Worm (Caenorhabditis elegans) whole organism, L1 larva: ENCODE results near the gene bath-19.

ENCODE experiments used
- grh-1 ChIP-seq: fragments of 200-800 bp; sonication (Bioruptor generic); IDR thresholded peaks from 2 replicates; pipeline ENCODE4 v1.3.6; 2022; ENCODE audit warnings: missing genetic modification reagents, missing genetic modification characterization, missing compliant biosample characterization
- lin-15B ChIP-seq: fragments of 150-350 bp; sonication (generic microtip); optimal IDR thresholded peaks from 3 replicates; lab custom pipeline; 2014; ENCODE audit warnings: missing biosample characterization, missing genetic modification characterization
- lin-35 ChIP-seq, 2 experiments: fragments of 150-350 bp; optimal IDR thresholded peaks; 2 replicates each; lab custom pipeline; 2014; ENCODE audit warnings: missing biosample characterization in 2 of 2, missing genetic modification characterization in 2 of 2, missing genetic modification reagents in 2 of 2
- lir-3 ChIP-seq: sonication (generic microtip); optimal IDR thresholded peaks from 2 replicates; lab custom pipeline; 2016; ENCODE audit warnings: mild to moderate bottlenecking, missing genetic modification characterization, moderate library complexity, missing compliant biosample characterization; ENCODE audit not compliant: poor library complexity
- mab-9 ChIP-seq: fragments of 200-800 bp; sonication (Bioruptor generic); IDR thresholded peaks from 2 replicates; pipeline ENCODE4 v1.3.6; 2022; ENCODE audit warnings: missing genetic modification reagents, missing genetic modification characterization, missing compliant biosample characterization
- nhr-237 ChIP-seq: fragments of 150-350 bp; optimal IDR thresholded peaks from 2 replicates; lab custom pipeline; 2014; ENCODE audit warnings: missing biosample characterization, missing genetic modification characterization
- nhr-77 ChIP-seq: fragments of 150-350 bp; optimal IDR thresholded peaks from 2 replicates; lab custom pipeline; 2014; ENCODE audit warnings: missing biosample characterization, missing genetic modification characterization
- nhr-85 ChIP-seq: sonication (generic microtip); peaks from one replicate; lab custom pipeline; 2016; ENCODE audit warnings: missing genetic modification characterization, inconsistent platforms, missing compliant biosample characterization
- nhr-90 ChIP-seq: sonication (generic microtip); optimal IDR thresholded peaks from 2 replicates; lab custom pipeline; 2016; ENCODE audit warnings: mild to moderate bottlenecking, missing genetic modification characterization, missing compliant biosample characterization; ENCODE audit not compliant: poor library complexity

DNA sequence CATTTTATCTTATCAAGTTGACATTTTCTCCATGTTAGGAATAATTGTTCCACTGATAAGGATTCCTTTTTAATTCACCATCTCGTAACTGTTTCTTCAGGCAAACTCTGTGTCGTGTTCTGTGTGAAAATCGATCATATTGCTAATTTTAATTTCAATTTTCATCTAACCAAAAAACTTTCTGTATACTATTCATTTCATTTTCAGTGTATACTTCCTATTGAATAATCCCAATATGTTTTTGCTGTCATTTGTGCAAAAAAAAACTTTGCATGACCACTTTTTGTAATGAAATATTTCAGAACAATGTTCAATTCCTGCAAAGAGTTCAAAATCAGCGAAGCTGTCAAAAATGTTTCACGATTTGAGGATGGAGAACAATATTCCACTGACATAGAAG lies 52.2 kb downstream of the bath-19 start, which contains the start of gene Y16E11A.4:
- TF ChIP-seq nhr-237 (tag; lab: Kevin White, UChicago) = no peak
- no peak for TF ChIP-seq nhr-77 (tag; lab: Kevin White, UChicago)
- no peak for TF ChIP-seq lir-3 (tag; lab: Kevin White, UChicago)
- TF ChIP-seq nhr-90 (tag; lab: Kevin White, UChicago) = no peak
- no peak for TF ChIP-seq nhr-85 (tag; lab: Kevin White, UChicago)
- TF ChIP-seq grh-1 (GFP tag; lab: Robert Waterston, UW) = no peak
- TF ChIP-seq lin-15B = no peak
- TF ChIP-seq lin-35 (GFP tag; optimal IDR thresholded peaks at IDR 0.05; lab: Kevin White, UChicago) = no peak
- TF ChIP-seq mab-9 (GFP tag; lab: Robert Waterston, UW) = no peak
